Fruit fly (Drosophila melanogaster): ENCODE results near the gene msi.

Gene msi

dm6 chr3R:25472635-25473552 is 43.0 kb upstream of the msi start, which contains the start of the genes Fur1 and Vps33B (continued):
- TF ChIP-seq vfl (GFP tag; optimal IDR thresholded peaks at IDR 0.05) (peak; percentile 96), Nf-YB (GFP tag; optimal IDR thresholded peaks at IDR 0.05) (peak; percentile 84), CG7839 (tag; optimal IDR thresholded peaks at IDR 0.05) (peak; percentile 97), tgo (GFP tag; IDR thresholded peaks at IDR 0.05) (peak; percentile 95), Atf6 (GFP tag; IDR thresholded peaks at IDR 0.05) (peak; percentile 96), h (optimal IDR thresholded peaks at IDR 0.05) (no peak), CG15479 (GFP tag; optimal IDR thresholded peaks at IDR 0.05) (peak; percentile 27), fru (optimal IDR thresholded peaks at IDR 0.05) (no peak), B-H2 (GFP tag; optimal IDR thresholded peaks at IDR 0.05) (peak; percentile 97), CG6175 (GFP tag; IDR thresholded peaks at IDR 0.05) (peak; percentile 84), CG11504 (tag; optimal IDR thresholded peaks at IDR 0.05) (peak; percentile 95), HLH3B (GFP tag; IDR thresholded peaks at IDR 0.05) (peak; percentile 95), ERR (GFP tag; optimal IDR thresholded peaks at IDR 0.05) (peak; percentile 96), Ets65A (GFP tag) (peak; percentile 100), CG31365 (tag; optimal IDR thresholded peaks at IDR 0.05) (peak; percentile 77), CG14860 (GFP tag; IDR thresholded peaks at IDR 0.05; ENCODE audit: partially characterized antibody) (peak; percentile 73), Vsx1 (GFP tag; optimal IDR thresholded peaks at IDR 0.05) (peak; percentile 92), CG14050 (GFP tag; IDR thresholded peaks at IDR 0.05) (peak; percentile 91), CG13894 (tag; optimal IDR thresholded peaks at IDR 0.05) (peak; percentile 91), CG8478 (optimal IDR thresholded peaks at IDR 0.05) (no peak), Mrtf (GFP tag; IDR thresholded peaks at IDR 0.05) (peak; percentile 88), CG12942 (GFP tag; optimal IDR thresholded peaks at IDR 0.05) (peak; percentile 98), Sox100B (GFP tag; optimal IDR thresholded peaks at IDR 0.05) (peak; percentile 96), tx (GFP tag; optimal IDR thresholded peaks at IDR 0.05) (peak; percentile 99), luna (GFP tag; optimal IDR thresholded peaks at IDR 0.05) (peak; percentile 95), Asciz (GFP tag; optimal IDR thresholded peaks at IDR 0.05) (peak; percentile 90), Sry-δ (GFP tag; optimal IDR thresholded peaks at IDR 0.05) (peak; percentile 93), wdn (GFP tag; IDR thresholded peaks at IDR 0.05) (peak; percentile 90), CG16779 (GFP tag; IDR thresholded peaks at IDR 0.05) (peak; percentile 92), Dp (GFP tag; optimal IDR thresholded peaks at IDR 0.05) (peak; percentile 32), CG11723 (GFP tag; optimal IDR thresholded peaks at IDR 0.05) (peak; percentile 96), chn (GFP tag; optimal IDR thresholded peaks at IDR 0.05) (peak; percentile 99), dimm (GFP tag; IDR thresholded peaks at IDR 0.05) (peak; percentile 86), CG11696 (GFP tag; IDR thresholded peaks at IDR 0.05) (peak; percentile 70; the same call in 1 of the 2 replicates), hth (optimal IDR thresholded peaks at IDR 0.05) (no peak), chif (GFP tag; optimal IDR thresholded peaks at IDR 0.05) (peak; percentile 98 to 99), ken (GFP tag; IDR thresholded peaks at IDR 0.05) (peak; percentile 90; the same call in 2 of the 3 replicates), sisA (GFP tag; IDR thresholded peaks at IDR 0.05) (peak; percentile 96), Nf-YC (tag; optimal IDR thresholded peaks at IDR 0.05) (peak; percentile 90), Six4 (GFP tag; optimal IDR thresholded peaks at IDR 0.05) (peak; percentile 98), CG3281 (GFP tag; optimal IDR thresholded peaks at IDR 0.05) (peak; percentile 96), CG18764 (GFP tag; optimal IDR thresholded peaks at IDR 0.05) (peak; percentile 96), Elba2 (GFP tag; optimal IDR thresholded peaks at IDR 0.05) (peak; percentile 92), Fer2 (tag; optimal IDR thresholded peaks at IDR 0.05) (peak; percentile 93), prd (optimal IDR thresholded peaks at IDR 0.05) (no peak), prd (GFP tag; IDR thresholded peaks at IDR 0.05) (peak; percentile 97), row (GFP tag; IDR thresholded peaks at IDR 0.05) (peak; percentile 98), CG8388 (GFP tag; optimal IDR thresholded peaks at IDR 0.05) (peak; percentile 96), TFAM (GFP tag; optimal IDR thresholded peaks at IDR 0.05) (peak; percentile 83), gro (GFP tag; optimal IDR thresholded peaks at IDR 0.05) (peak; percentile 97), CG7928 (GFP tag; optimal IDR thresholded peaks at IDR 0.05) (peak; percentile 78)
